Fruit fly (Drosophila melanogaster) Kc167 (cell line): ENCODE data around the gene CG14435.

Experiments
- Myc ChIP-seq: fragments of >200 bp; optimal IDR thresholded peaks from 2 replicates; lab custom pipeline; 2017; ENCODE audit warnings: missing external identifiers
- Sin3A ChIP-seq: fragments of >200 bp; optimal IDR thresholded peaks from 2 replicates; lab custom pipeline; 2018; ENCODE audit warnings: missing external identifiers
- h ChIP-seq: fragments of >200 bp; optimal IDR thresholded peaks from 3 replicates; lab custom pipeline; 2018; ENCODE audit warnings: missing external identifiers
- insv ChIP-seq: fragments of >200 bp; optimal IDR thresholded peaks from 3 replicates; lab custom pipeline; 2018; ENCODE audit warnings: missing external identifiers
- psq ChIP-seq: fragments of >200 bp; optimal IDR thresholded peaks from 2 replicates; lab custom pipeline; 2017; ENCODE audit warnings: missing external identifiers
- ttk ChIP-seq: sonication (Bioruptor generic); optimal IDR thresholded peaks from 2 replicates; lab custom pipeline; 2017; ENCODE audit warnings: missing external identifiers

CG14435 gene

dm6 chrX:6855366-6856200 lies 11.9 kb upstream of the CG14435 start:
- TF ChIP-seq Myc = no peak
- TF ChIP-seq psq = no peak
- no peak for TF ChIP-seq Sin3A (lab: Kevin White, UChicago)
- no peak for TF ChIP-seq ttk

DNA sequence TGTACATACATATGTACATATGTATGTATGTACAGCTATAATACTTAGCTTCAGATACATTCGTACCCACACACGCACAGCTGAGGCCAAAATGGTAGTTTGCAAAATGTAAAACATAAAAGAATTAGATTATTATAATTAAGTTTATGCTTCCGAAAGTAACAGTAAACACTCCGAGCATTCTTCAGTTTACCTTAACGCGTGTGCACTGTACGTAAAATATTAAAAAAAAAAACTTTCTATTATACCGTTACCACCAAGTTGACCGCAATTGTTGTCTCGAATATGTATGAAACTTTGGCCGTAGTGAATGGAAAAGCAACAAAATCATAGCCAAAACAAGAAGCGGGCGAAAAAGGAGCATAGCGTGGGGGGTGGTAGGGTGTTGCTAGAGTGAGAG lies 10.8 kb upstream of the CG14435 start:
- TF ChIP-seq insv (lab: Kevin White, UChicago) = no peak
- no peak for TF ChIP-seq Myc
- no peak for TF ChIP-seq psq
- TF ChIP-seq h = no peak
- no peak for TF ChIP-seq Sin3A (lab: Kevin White, UChicago)
- no peak for TF ChIP-seq ttk

dm6 chrX:6853384-6853783 lies 9.7 kb upstream of the CG14435 start:
- no peak for TF ChIP-seq psq
- no peak for TF ChIP-seq insv (lab: Kevin White, UChicago)
- TF ChIP-seq Sin3A (lab: Kevin White, UChicago) = no peak
- TF ChIP-seq ttk = no peak
- no peak for TF ChIP-seq Myc
- TF ChIP-seq h = no peak

dm6 chrX:6852574-6852973 lies 8.9 kb upstream of the CG14435 start:
- TF ChIP-seq ttk (no peak), h (no peak), psq (no peak), insv (lab: Kevin White, UChicago) (no peak), Sin3A (lab: Kevin White, UChicago) (no peak), Myc (no peak)

DNA sequence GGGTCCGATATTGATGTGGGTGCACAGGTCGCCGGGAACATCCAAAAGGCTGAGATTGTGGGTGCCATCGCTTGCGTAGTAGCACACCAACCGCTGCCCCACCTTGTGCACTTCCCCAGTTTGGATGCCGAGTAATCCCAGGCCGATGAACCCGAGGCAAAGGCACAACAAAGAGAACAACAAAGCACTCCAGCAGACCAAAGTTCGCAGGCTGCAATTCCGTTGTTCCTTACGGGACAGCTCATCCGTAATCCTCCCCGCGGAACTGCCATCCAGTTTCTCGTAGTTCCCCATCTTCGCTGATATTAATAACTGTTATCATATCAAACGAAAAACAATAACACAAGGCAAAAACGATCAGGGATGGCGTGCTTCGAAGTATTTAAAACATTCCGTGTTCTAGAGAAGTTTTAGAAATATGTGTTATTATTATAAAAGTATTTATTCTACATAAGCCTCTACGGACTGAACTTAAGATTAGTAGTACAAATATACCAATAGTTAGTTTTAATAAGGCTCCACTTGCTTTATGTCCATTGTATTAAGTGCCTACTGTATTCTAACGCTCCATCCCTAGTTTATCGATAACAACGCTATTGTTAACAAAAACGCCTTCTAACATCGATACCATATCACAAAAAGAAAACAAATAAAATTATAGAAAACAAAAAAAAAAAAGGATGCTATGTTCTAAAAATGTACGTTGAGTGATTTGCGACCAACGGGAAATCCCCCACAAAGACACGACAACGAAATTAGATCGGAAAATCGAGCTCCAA lies 5.6 kb upstream of the CG14435 start, which contains the start of the genes Cht11 and CG4558:
Gene Cht11 (minus strand): TSS at position 340 of the 779 bp plus-strand sequence.
Gene CG4558 (plus strand): TSS at position 593 of the 779 bp plus-strand sequence.
- TF ChIP-seq psq (no peak), h (no peak), ttk (no peak), insv (lab: Kevin White, UChicago) (no peak), Myc (no peak), Sin3A (lab: Kevin White, UChicago) (no peak)

DNA sequence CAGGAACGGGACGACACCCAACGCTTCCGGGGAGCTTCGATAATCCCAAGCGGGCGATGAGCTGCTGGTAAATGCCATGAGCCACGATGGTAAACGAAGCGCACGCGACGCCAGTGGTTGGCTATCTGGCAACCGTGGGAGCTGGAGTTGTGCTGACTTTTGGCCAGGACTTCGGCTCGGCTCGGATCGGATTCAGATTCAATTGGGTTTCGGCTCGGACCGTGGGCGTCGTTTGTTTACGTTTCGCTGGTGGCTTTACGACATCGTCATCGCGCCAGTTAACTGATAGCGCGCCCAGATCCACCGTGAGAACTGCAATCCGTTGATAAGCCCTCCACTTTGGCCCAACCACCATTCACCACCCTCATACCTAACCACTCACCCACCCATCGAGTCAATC lies 11.1 kb downstream of the CG14435 start, which contains the start of gene mAChR-C:
Gene mAChR-C (minus strand): TSS at position 101 of the 400 bp plus-strand sequence.
- no peak for TF ChIP-seq insv (lab: Kevin White, UChicago)
- TF ChIP-seq psq = no peak
- no peak for TF ChIP-seq Sin3A (lab: Kevin White, UChicago)
- no peak for TF ChIP-seq Myc
- no peak for TF ChIP-seq ttk

- TF ChIP-seq insv (lab: Kevin White, UChicago) (no peak), h (no peak), Sin3A (lab: Kevin White, UChicago) (no peak), Myc (no peak), ttk (no peak), psq (no peak)
Measured at dm6 chrX:6824203-6824602, 19.5 kb downstream of the CG14435 start, which contains the start of gene nonC. Gene nonC (plus strand): TSS chrX:6824496.

dm6 chrX:6822904-6823303 lies 20.8 kb downstream of the CG14435 start, which contains the start of gene Atx-1:
Gene Atx-1 (plus strand): TSS chrX:6823204.
- TF ChIP-seq h (no peak), psq (no peak), insv (lab: Kevin White, UChicago) (no peak), Sin3A (lab: Kevin White, UChicago) (no peak), Myc (no peak), ttk (no peak)

DNA sequence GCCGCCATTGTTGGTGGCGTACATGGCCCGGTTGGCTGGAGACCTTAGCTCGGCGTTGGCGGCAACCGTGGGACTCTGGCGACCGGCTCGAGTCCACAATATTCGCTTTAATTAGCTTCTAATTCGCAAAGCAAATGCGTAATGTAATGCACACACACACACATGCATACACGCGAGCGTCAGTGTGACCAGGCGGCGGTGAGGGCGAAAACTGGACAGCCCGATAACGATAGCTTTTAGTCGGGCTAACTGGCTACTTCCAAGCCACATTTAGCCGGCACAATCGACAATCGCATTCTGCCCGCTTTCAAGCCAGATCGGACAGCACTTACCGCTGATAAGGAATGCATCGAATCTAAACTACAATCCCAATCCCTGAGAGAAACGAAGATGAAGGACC lies 23.0 kb downstream of the CG14435 start, which contains the start of the genes Nf-YC and xit:
Gene Nf-YC (minus strand): TSS at position 217 of the 400 bp plus-strand sequence.
Gene xit (plus strand): TSS at position 314 of the 400 bp plus-strand sequence.
- TF ChIP-seq psq (no peak), Myc (no peak), h (no peak), Sin3A (lab: Kevin White, UChicago) (no peak), insv (lab: Kevin White, UChicago) (no peak), ttk (no peak)

DNA sequence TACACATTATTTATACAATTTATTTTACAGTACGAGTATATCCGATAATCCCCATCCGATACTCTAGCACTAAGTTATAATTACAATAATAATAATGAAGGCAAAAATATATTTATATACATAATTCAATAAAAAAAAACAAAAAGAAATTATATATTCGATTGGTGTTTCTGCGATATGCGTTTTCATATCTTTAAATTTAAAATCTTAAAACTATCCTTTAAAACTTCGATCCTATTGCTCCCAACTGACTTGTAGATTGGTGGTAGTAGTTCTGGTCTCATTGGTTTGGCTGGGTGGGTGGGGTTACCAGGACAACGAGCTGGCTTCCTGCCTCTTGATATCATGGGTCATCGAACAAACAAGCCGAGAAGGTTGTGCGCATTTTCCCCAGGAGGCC lies 30.0 kb downstream of the CG14435 start, which contains the start of gene iav:
Gene iav (plus strand): TSS at position 301 of the 400 bp plus-strand sequence.
- no peak for TF ChIP-seq insv (lab: Kevin White, UChicago)
- no peak for TF ChIP-seq ttk
- TF ChIP-seq Sin3A (lab: Kevin White, UChicago) = no peak
- no peak for TF ChIP-seq h
- no peak for TF ChIP-seq Myc
- TF ChIP-seq psq = no peak

- TF ChIP-seq ttk (no peak), insv (lab: Kevin White, UChicago) (no peak), psq (no peak), Sin3A (lab: Kevin White, UChicago) (no peak), h (no peak)
Measured at dm6 chrX:6805404-6805803, 38.3 kb downstream of the CG14435 start.

DNA sequence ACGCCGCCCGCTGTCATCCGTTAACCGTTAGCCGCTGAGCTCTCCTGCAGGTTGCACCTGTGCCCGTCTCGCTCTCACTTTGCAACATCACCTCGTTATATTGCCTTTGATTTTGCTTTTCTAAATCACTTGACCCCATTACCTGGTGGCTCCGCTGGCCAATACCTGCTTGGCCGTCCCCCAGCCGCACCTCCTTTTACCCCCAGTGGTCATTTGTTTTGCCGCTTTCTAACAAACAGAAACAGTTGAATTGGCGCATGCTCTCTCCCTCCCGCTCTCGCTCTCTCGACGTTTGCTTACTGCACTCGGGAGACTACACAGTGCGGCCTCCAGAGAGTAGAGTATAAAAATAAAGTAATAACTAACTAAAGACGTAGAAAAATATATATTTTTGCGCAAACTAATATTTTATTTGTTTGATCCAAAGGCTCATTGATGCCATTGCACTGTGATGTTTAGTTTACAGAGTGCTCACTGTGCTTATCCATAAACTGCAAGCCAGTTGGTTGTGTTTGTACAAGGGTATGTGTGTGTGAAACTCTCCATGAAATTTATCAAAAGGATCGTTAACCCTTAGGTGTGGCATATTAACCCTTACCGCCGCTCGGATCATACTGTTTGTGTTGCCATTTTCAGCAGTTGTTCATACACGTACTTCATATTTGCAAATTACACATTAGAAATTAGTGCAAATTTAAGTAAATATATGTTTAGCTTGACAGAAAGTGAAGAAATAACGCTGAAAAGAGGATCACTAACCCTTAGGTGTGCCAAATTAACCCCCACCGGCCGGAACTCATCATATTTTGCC lies 39.0 kb downstream of the CG14435 start:
- TF ChIP-seq ttk = no peak
- TF ChIP-seq psq = no peak
- no peak for TF ChIP-seq Myc
- TF ChIP-seq h = no peak
- no peak for TF ChIP-seq insv (lab: Kevin White, UChicago)
- no peak for TF ChIP-seq Sin3A (lab: Kevin White, UChicago)
